Fruit fly (Drosophila melanogaster) whole organism, adult: ENCODE results near the gene CG42709.

Experiments used
- CG11617 ChIP-seq: fragments of 200-800 bp; sonication (Bioruptor generic); optimal IDR thresholded peaks from 2 replicates; lab custom pipeline; 2017; ENCODE audit warnings: mild to moderate bottlenecking, missing biosample characterization, missing genetic modification reagents, missing genetic modification characterization
- CG12768 ChIP-seq: fragments of 200-800 bp; sonication (Bioruptor generic); optimal IDR thresholded peaks from 2 replicates; lab custom pipeline; 2017; ENCODE audit warnings: missing biosample characterization, missing genetic modification characterization, mild to moderate bottlenecking, moderate library complexity, missing genetic modification reagents
- CG14711 ChIP-seq: fragments of 200-800 bp; sonication (Bioruptor generic); optimal IDR thresholded peaks from 2 replicates; lab custom pipeline; 2018; ENCODE audit warnings: missing biosample characterization, mild to moderate bottlenecking, missing genetic modification characterization, moderate library complexity
- CG33017 ChIP-seq: fragments of 200-800 bp; sonication (Bioruptor generic); optimal IDR thresholded peaks from 2 replicates; lab custom pipeline; 2018; ENCODE audit warnings: missing biosample characterization, mild to moderate bottlenecking, missing genetic modification characterization, moderate library complexity
- CG5204 ChIP-seq: fragments of 200-800 bp; sonication (Bioruptor generic); optimal IDR thresholded peaks from 2 replicates; lab custom pipeline; 2016; ENCODE audit warnings: missing biosample characterization, missing genetic modification characterization
- Crg-1 ChIP-seq: fragments of 200-800 bp; sonication (Bioruptor generic); optimal IDR thresholded peaks from 2 replicates; lab custom pipeline; 2016; ENCODE audit warnings: missing biosample characterization, missing genetic modification characterization
- Mnt ChIP-seq: fragments of 200-800 bp; sonication (Bioruptor generic); optimal IDR thresholded peaks from 2 replicates; lab custom pipeline; 2016; ENCODE audit warnings: missing biosample characterization, mild to moderate bottlenecking, missing genetic modification characterization
- pad ChIP-seq: fragments of 200-800 bp; sonication (Bioruptor generic); optimal IDR thresholded peaks from 3 replicates; lab custom pipeline; 2017; ENCODE audit warnings: missing biosample characterization, missing genetic modification characterization, mild to moderate bottlenecking, moderate library complexity, missing genetic modification reagents
- tj ChIP-seq: fragments of 200-800 bp; sonication (Bioruptor generic); optimal IDR thresholded peaks from 3 replicates; lab custom pipeline; 2017; ENCODE audit warnings: missing biosample characterization, mild to moderate bottlenecking, missing genetic modification characterization, moderate library complexity

dm6 chr3L:12837196-12837720 lies 47.3 kb downstream of the CG42709 start:
- TF ChIP-seq CG14711 (tag; lab: Kevin White, UChicago) (no peak), CG11617 (no peak), CG5204 (no peak), pad (GFP tag; lab: Kevin White, UChicago) (no peak), Mnt (GFP tag; lab: Kevin White, UChicago) (no peak), CG33017 (tag; lab: Kevin White, UChicago) (no peak), CG12768 (GFP tag; lab: Kevin White, UChicago) (no peak), Crg-1 (GFP tag; lab: Kevin White, UChicago) (no peak), tj (GFP tag; lab: Kevin White, UChicago) (no peak)
